Fruit fly (Drosophila melanogaster) whole organism, prepupa: ENCODE results near the gene Tcs3.

ENCODE experiments used
- Blimp-1 ChIP-seq: fragments of 200-800 bp; sonication (Bioruptor generic); optimal IDR thresholded peaks from 3 replicates; lab custom pipeline; 2017; ENCODE audit warnings: missing biosample characterization, missing genetic modification characterization, mild to moderate bottlenecking, moderate library complexity, missing genetic modification reagents
- CG10669 ChIP-seq: fragments of 200-800 bp; sonication (Bioruptor generic); optimal IDR thresholded peaks from 3 replicates; lab custom pipeline; 2018; ENCODE audit warnings: missing biosample characterization, mild to moderate bottlenecking, missing genetic modification characterization, moderate library complexity
- CG11294 ChIP-seq: fragments of 200-800 bp; sonication (Bioruptor generic); IDR thresholded peaks from 2 replicates; pipeline ENCODE4 v1.3.6; 2022; ENCODE audit warnings: missing biosample characterization, missing genetic modification characterization
- Gug ChIP-seq: fragments of 200-800 bp; sonication (Bioruptor generic); IDR thresholded peaks from 2 replicates; pipeline ENCODE4 v1.3.6; 2022; ENCODE audit warnings: missing biosample characterization, missing genetic modification characterization
- Lpt ChIP-seq: fragments of 200-800 bp; sonication (Bioruptor generic); optimal IDR thresholded peaks from 3 replicates; lab custom pipeline; 2016; ENCODE audit warnings: missing biosample characterization, missing genetic modification characterization
- Met ChIP-seq: fragments of 200-800 bp; sonication (Bioruptor generic); optimal IDR thresholded peaks from 3 replicates; lab custom pipeline; 2016; ENCODE audit warnings: missing biosample characterization, missing genetic modification characterization
- Smox ChIP-seq: fragments of 200-800 bp; sonication (Bioruptor generic); optimal IDR thresholded peaks from 3 replicates; lab custom pipeline; 2016; ENCODE audit warnings: missing biosample characterization, missing genetic modification characterization
- cyc ChIP-seq: fragments of 200-800 bp; sonication (Bioruptor generic); optimal IDR thresholded peaks from 3 replicates; lab custom pipeline; 2016; ENCODE audit warnings: missing biosample characterization, missing genetic modification characterization
- fd85E ChIP-seq: fragments of 200-800 bp; sonication (Bioruptor generic); optimal IDR thresholded peaks from 3 replicates; lab custom pipeline; 2016; ENCODE audit warnings: missing biosample characterization, missing genetic modification characterization
- pdm3 ChIP-seq: fragments of 200-800 bp; sonication (Bioruptor generic); optimal IDR thresholded peaks from 3 replicates; lab custom pipeline; 2016; ENCODE audit warnings: missing biosample characterization, missing genetic modification characterization
- vri ChIP-seq: fragments of 200-800 bp; sonication (Bioruptor generic); optimal IDR thresholded peaks from 3 replicates; lab custom pipeline; 2016; ENCODE audit warnings: missing biosample characterization, mild to moderate bottlenecking, missing genetic modification characterization

DNA sequence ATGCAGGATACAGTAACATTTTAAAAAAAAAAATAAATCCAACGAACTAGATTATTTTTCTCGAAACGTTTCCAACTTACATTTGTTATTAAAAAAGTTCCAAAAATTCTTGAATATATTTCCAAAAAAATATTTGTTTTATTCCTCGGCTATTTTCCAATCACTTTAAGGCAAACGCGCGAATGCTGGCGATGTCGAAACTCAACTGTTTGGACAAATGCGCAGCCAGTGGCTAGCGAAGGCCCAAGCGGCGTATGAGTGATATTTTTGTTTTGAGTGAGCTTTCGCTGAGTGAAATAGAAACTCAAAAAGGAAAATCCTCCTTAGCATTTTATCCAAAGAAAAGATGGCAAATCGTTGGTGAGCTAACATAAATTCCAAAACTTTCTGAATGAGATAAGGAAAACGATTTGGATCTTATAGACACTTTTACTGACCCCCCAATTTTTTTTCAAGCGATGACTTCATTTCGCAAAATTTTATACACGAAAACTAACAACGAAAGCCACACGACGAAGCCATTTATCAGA is 7.5 kb downstream of the Tcs3 start, which contains the start of gene ringer:
- no peak for TF ChIP-seq CG10669
- no peak for TF ChIP-seq cyc
- TF ChIP-seq pdm3 (GFP tag; lab: Kevin White, UChicago), result no peak
- TF ChIP-seq Lpt, result no peak
- TF ChIP-seq Met (GFP tag; lab: Kevin White, UChicago), result no peak
- no peak for TF ChIP-seq CG11294
- no peak for TF ChIP-seq fd85E (GFP tag; lab: Kevin White, UChicago)
- TF ChIP-seq Smox (GFP tag; lab: Kevin White, UChicago), result no peak
- no peak for TF ChIP-seq vri (GFP tag; lab: Kevin White, UChicago)
- TF ChIP-seq Gug (GFP tag; lab: Robert Waterston, UW), result no peak
- TF ChIP-seq Blimp-1 (GFP tag; lab: Kevin White, UChicago), result no peak
